Worm (Caenorhabditis elegans): Measurements from ENCODE around the gene R09D1.14.

- TF ChIP-seq Y53F4B.3 (GFP tag; IDR thresholded peaks at IDR 0.05) = no peak
- TF ChIP-seq ceh-100 (GFP tag; IDR thresholded peaks at IDR 0.05) = no peak
- TF ChIP-seq efl-1 (GFP tag; optimal IDR thresholded peaks at IDR 0.05) = no peak
- no peak for TF ChIP-seq ztf-25 (GFP tag; IDR thresholded peaks at IDR 0.05)
- no peak for TF ChIP-seq attf-5 (GFP tag; optimal IDR thresholded peaks at IDR 0.05)
- no peak for TF ChIP-seq F52B5.7 (tag; optimal IDR thresholded peaks at IDR 0.05)
- no peak for TF ChIP-seq pha-4 (tag; optimal IDR thresholded peaks at IDR 0.05)
- TF ChIP-seq D2030.7 (GFP tag; IDR thresholded peaks at IDR 0.05) = no peak
- no peak for TF ChIP-seq Y95B8A.8 (GFP tag; IDR thresholded peaks at IDR 0.05)
- no peak for TF ChIP-seq lin-40 (tag; optimal IDR thresholded peaks at IDR 0.05)
- TF ChIP-seq K11D2.4 (GFP tag; IDR thresholded peaks at IDR 0.05) = no peak
- TF ChIP-seq tbx-9 (tag; optimal IDR thresholded peaks at IDR 0.05; ENCODE audit: borderline replicate concordance) = no peak
- TF ChIP-seq ama-1 (optimal IDR thresholded peaks at IDR 0.05) = no peak
- no peak for TF ChIP-seq ama-1 (GFP tag; optimal IDR thresholded peaks at IDR 0.05)
Observed at ce11 chrII:9418065-9418567, 41.2 kb downstream of the R09D1.14 start, which contains the start of the genes M176.4 and M176.16.

Measured in whole organism, young adult.